Worm (Caenorhabditis elegans) whole organism, L4/young adult: ENCODE data around the gene ztf-31.

Experiments used
- W03F9.2 ChIP-seq: fragments of 150-350 bp; optimal IDR thresholded peaks from 2 replicates; lab custom pipeline; 2014; ENCODE audit warnings: missing biosample characterization, missing genetic modification characterization
- dao-5 ChIP-seq: sonication (generic microtip); optimal IDR thresholded peaks from 2 replicates; lab custom pipeline; 2016; ENCODE audit warnings: missing genotype, missing genetic modification characterization, moderate library complexity, missing compliant biosample characterization
- him-1 ChIP-seq: sonication (generic microtip); optimal IDR thresholded peaks from 2 replicates; lab custom pipeline; 2016; ENCODE audit warnings: missing genotype, missing genetic modification reagents, missing genetic modification characterization, missing compliant biosample characterization

ztf-31 gene

ce11 chrIII:7253669-7254068 lies 12.5 kb downstream of the ztf-31 start:
- no peak for TF ChIP-seq dao-5 (tag; lab: Kevin White, UChicago)
- no peak for TF ChIP-seq W03F9.2
- no peak for TF ChIP-seq him-1

- TF ChIP-seq him-1: no peak
- TF ChIP-seq W03F9.2: no peak
- TF ChIP-seq dao-5 (tag; lab: Kevin White, UChicago): no peak
Observed at ce11 chrIII:7258931-7259330, 17.8 kb downstream of the ztf-31 start, which contains the start of gene B0361.4. Gene B0361.4, plus strand, starts transcription at chrIII:7258991.

- TF ChIP-seq him-1: no peak
- TF ChIP-seq W03F9.2: no peak
- no peak for TF ChIP-seq dao-5 (tag; lab: Kevin White, UChicago)
Observed at ce11 chrIII:7262592-7262991, 21.4 kb downstream of the ztf-31 start.

DNA sequence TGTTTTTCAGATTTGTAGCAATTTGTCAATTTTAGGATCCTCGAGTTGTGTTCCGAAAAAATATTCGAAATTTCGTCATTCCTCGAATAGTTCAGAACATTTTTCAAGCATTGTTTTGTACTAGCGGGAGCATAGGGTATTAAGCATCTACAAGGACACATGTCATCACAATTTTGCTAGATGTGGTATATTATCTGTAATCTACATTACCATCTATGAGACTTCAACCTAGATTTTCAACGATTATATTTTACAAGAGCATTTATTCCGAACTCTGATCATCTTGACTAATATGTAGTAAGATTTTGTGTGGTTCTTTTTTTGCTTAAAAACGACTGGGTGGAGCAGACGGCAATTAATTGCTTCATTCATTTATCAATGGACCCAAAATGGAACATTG lies 21.9 kb downstream of the ztf-31 start:
- no peak for TF ChIP-seq W03F9.2
- TF ChIP-seq him-1: no peak
- TF ChIP-seq dao-5 (tag; lab: Kevin White, UChicago): no peak

ce11 chrIII:7271083-7271482 lies 29.9 kb downstream of the ztf-31 start:
- no peak for TF ChIP-seq W03F9.2
- TF ChIP-seq dao-5 (tag; lab: Kevin White, UChicago): no peak
- TF ChIP-seq him-1: no peak

ce11 chrIII:7272088-7272487 lies 30.9 kb downstream of the ztf-31 start:
- TF ChIP-seq him-1 (no peak), W03F9.2 (no peak), dao-5 (tag; lab: Kevin White, UChicago) (no peak)

DNA sequence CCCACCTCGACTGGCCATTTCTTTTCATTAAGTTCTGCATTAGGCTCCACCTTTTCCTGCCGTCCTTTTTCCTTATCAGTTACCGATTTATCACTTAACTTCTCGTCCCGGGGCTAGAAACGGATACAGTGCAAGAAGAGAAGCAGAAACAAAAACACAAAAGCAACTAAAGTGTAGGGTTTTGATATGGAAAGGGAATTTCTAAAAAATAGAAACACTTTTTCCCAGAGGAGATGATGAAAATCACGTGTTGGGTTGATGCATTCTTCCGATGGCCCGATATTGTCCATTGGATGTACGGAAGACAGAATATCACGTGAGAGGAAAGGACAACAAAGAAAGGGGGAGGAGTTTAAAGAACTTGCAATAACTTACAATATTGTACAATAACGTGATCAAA lies 31.7 kb downstream of the ztf-31 start:
- TF ChIP-seq dao-5 (tag; lab: Kevin White, UChicago) (no peak), W03F9.2 (no peak), him-1 (no peak)

DNA sequence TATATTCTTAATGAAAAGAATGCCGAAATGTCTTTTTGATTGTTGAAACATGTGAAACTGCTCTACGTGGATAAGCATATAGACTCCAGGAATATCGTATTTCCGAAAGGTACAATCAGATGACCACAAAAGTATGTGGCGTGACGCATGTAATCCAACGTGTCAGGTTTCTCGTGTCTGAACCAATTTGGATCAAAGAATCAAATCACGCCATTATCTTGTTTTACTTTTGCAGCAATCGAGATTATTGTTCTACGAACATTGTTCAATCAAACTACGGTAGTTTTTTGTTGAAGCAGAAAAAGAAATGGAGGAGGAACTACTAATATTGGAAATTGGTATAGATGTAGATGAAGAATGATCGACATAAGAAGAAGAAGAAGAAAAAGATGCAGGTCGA lies 32.6 kb downstream of the ztf-31 start:
- TF ChIP-seq him-1 (no peak), W03F9.2 (no peak)

- TF ChIP-seq him-1 (no peak), W03F9.2 (no peak), dao-5 (tag; lab: Kevin White, UChicago) (no peak)
Observed at ce11 chrIII:7275296-7275695, 34.1 kb downstream of the ztf-31 start, which contains the start of gene psd-1. Gene psd-1, minus strand, starts transcription at chrIII:7275396.

ce11 chrIII:7277228-7277627 lies 36.1 kb downstream of the ztf-31 start, which contains the start of the genes spot-1 and B0361.11:
Gene spot-1, minus strand, starts transcription at chrIII:7277274.
Gene B0361.11, plus strand, starts transcription at chrIII:7277599.
- no peak for TF ChIP-seq dao-5 (tag; lab: Kevin White, UChicago)
- peak; percentile 28 for TF ChIP-seq W03F9.2

DNA sequence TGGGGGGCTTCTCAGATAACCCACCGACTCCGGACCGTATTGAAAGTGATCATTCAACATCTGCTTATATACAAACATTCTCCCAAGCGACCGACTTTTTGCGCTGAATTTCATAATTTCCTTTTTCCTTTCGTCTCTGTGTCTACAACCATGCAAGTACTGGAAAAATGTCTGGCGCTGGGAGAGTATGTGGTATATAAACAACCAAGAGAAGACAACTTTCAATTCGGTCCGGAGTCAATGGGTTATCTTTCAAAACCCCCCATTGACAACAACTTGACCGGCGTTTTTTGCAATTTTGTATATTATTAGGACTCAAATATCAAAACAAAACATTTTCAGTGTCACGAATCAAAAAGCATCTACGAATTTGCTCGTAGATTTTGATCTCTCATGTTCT lies 37.3 kb downstream of the ztf-31 start:
- TF ChIP-seq him-1: no peak
- TF ChIP-seq W03F9.2: peak; percentile 74
- peak; percentile 42 for TF ChIP-seq dao-5 (tag; lab: Kevin White, UChicago)

- TF ChIP-seq dao-5 (tag; lab: Kevin White, UChicago): no peak
- TF ChIP-seq him-1: no peak
- no peak for TF ChIP-seq W03F9.2
Observed at ce11 chrIII:7281179-7281578, 40.0 kb downstream of the ztf-31 start, which contains the start of gene B0361.3. Gene B0361.3, plus strand, starts transcription at chrIII:7281462.

- TF ChIP-seq dao-5 (tag; lab: Kevin White, UChicago): no peak
- no peak for TF ChIP-seq W03F9.2
- no peak for TF ChIP-seq him-1
Observed at ce11 chrIII:7285783-7286182, 44.6 kb downstream of the ztf-31 start, which contains the start of gene pho-5. Gene pho-5, minus strand, starts transcription at chrIII:7285883.

DNA sequence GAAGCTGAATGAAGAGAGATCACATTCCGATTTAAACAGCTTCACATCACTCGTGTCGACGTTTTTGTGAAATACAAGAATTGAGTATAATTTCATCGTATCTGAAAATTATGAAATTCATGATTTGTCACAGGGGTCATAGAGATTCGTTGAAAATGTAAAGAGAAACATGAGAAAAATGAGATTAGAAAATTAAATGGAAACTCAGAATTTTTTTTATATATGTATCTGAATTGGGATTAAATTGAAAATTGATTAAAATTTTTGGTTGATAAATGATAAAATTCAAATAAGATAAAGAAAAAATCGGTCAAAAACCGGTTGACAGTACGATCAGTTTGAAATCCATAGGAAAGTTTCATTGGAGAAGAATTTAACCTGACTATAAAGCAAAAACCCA lies 46.3 kb downstream of the ztf-31 start, which contains the start of gene ykt-6:
ykt-6 (minus strand) TSS at position 101 of the 400 bp plus-strand sequence.
- TF ChIP-seq dao-5 (tag; lab: Kevin White, UChicago): no peak

- TF ChIP-seq W03F9.2: no peak
- no peak for TF ChIP-seq dao-5 (tag; lab: Kevin White, UChicago)
- TF ChIP-seq him-1: no peak
Observed at ce11 chrIII:7290462-7290861, 49.3 kb downstream of the ztf-31 start, which contains the start of gene algn-11. Gene algn-11, minus strand, starts transcription at chrIII:7290562.

DNA sequence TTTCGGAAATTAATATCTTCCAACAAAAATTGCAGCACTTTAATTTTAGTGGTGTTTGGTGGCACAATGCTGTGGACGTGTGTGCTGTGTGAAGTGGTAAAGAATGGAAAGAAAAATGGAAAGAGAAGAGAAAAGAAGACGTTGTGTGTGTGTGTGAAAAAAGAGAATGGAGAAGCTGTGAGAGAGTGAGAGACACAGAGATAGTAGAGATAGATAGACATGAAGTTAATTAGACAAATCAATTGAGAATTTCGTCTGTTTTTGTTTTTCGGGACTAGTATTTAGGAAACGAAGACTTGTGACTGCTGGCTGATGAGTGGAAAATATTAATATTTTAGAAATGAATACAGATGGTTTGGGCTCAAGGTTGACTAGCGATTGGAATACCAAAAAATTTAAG lies 50.1 kb downstream of the ztf-31 start:
- TF ChIP-seq him-1: no peak
- no peak for TF ChIP-seq W03F9.2
- TF ChIP-seq dao-5 (tag; lab: Kevin White, UChicago): no peak
